Worm (Caenorhabditis elegans): Measurements from ENCODE around the gene sri-70.

The sri-70 gene

ce11 chrV:17272112-17272511 lies 30.7 kb upstream of the sri-70 start:
- no peak for TF ChIP-seq aly-1 (tag; optimal IDR thresholded peaks at IDR 0.05)
- no peak for TF ChIP-seq sea-1 (GFP tag; conservative IDR thresholded peaks at IDR 0.05)
- no peak for TF ChIP-seq pes-1 (GFP tag; IDR thresholded peaks at IDR 0.05)
- no peak for TF ChIP-seq ets-7 (tag; optimal IDR thresholded peaks at IDR 0.05)
- TF ChIP-seq hnd-1 (tag; optimal IDR thresholded peaks at IDR 0.05) = no peak
- no peak for TF ChIP-seq tbx-11 (GFP tag; IDR thresholded peaks at IDR 0.05)
- TF ChIP-seq flt-1 (GFP tag; IDR thresholded peaks at IDR 0.05) = no peak
- no peak for TF ChIP-seq tbx-37 (GFP tag; conservative IDR thresholded peaks at IDR 0.05)
- no peak for TF ChIP-seq tra-4 (tag; optimal IDR thresholded peaks at IDR 0.05)
- TF ChIP-seq scrt-1 (GFP tag; IDR thresholded peaks at IDR 0.05) = no peak
- TF ChIP-seq hmg-4 (GFP tag; optimal IDR thresholded peaks at IDR 0.05) = no peak
- TF ChIP-seq hmbx-1 (tag; optimal IDR thresholded peaks at IDR 0.05) = no peak
- TF ChIP-seq ceh-36 (tag; optimal IDR thresholded peaks at IDR 0.05) = no peak
- no peak for TF ChIP-seq B0310.2 (tag; optimal IDR thresholded peaks at IDR 0.05)
- TF ChIP-seq F13C5.2 (tag; optimal IDR thresholded peaks at IDR 0.05) = no peak
- TF ChIP-seq ceh-13 (GFP tag; optimal IDR thresholded peaks at IDR 0.05) = no peak
- no peak for TF ChIP-seq ama-1 (optimal IDR thresholded peaks at IDR 0.05)

DNA sequence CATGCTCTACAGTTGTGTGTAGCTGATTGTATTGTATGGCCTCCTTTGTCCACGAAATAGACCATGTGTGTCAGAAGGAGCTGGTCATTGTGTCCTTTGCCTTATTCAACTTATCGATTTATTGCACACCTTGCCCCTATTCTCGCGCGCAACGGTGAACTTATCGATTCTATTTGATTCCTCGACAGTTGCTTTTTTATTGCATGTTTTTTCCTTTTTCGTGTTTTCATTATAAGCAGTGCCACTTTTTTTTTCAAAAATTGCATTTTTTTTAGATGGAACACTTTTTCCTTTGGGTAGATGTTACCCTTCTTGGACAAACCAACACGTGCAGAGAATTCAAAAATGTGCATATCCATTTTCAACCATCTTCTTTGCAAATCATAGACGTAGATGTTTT lies 29.6 kb upstream of the sri-70 start, which contains the start of gene K10G4.10:
Gene K10G4.10 (plus strand): TSS at position 301 of the 400 bp plus-strand sequence.
- TF ChIP-seq sea-1 (GFP tag; conservative IDR thresholded peaks at IDR 0.05) (no peak), hmbx-1 (tag; optimal IDR thresholded peaks at IDR 0.05) (no peak), pes-1 (GFP tag; IDR thresholded peaks at IDR 0.05) (no peak), flt-1 (GFP tag; IDR thresholded peaks at IDR 0.05) (no peak), hmg-4 (GFP tag; optimal IDR thresholded peaks at IDR 0.05) (no peak)

- no peak for TF ChIP-seq F13C5.2 (tag; optimal IDR thresholded peaks at IDR 0.05)
- TF ChIP-seq tbx-37 (GFP tag; conservative IDR thresholded peaks at IDR 0.05) = no peak
- TF ChIP-seq ets-7 (tag; optimal IDR thresholded peaks at IDR 0.05) = no peak
- no peak for TF ChIP-seq tra-4 (tag; optimal IDR thresholded peaks at IDR 0.05)
- TF ChIP-seq hmg-4 (GFP tag; optimal IDR thresholded peaks at IDR 0.05) = no peak
- TF ChIP-seq tbx-11 (GFP tag; IDR thresholded peaks at IDR 0.05) = no peak
- no peak for TF ChIP-seq flt-1 (GFP tag; IDR thresholded peaks at IDR 0.05)
- no peak for TF ChIP-seq hnd-1 (tag; optimal IDR thresholded peaks at IDR 0.05)
- no peak for TF ChIP-seq pes-1 (GFP tag; IDR thresholded peaks at IDR 0.05)
- no peak for TF ChIP-seq B0310.2 (tag; optimal IDR thresholded peaks at IDR 0.05)
- no peak for TF ChIP-seq ceh-13 (GFP tag; optimal IDR thresholded peaks at IDR 0.05)
- no peak for TF ChIP-seq sea-1 (GFP tag; conservative IDR thresholded peaks at IDR 0.05)
- TF ChIP-seq ama-1 (optimal IDR thresholded peaks at IDR 0.05) = no peak
- no peak for TF ChIP-seq scrt-1 (GFP tag; IDR thresholded peaks at IDR 0.05)
- TF ChIP-seq ceh-36 (tag; optimal IDR thresholded peaks at IDR 0.05) = no peak
- no peak for TF ChIP-seq hmbx-1 (tag; optimal IDR thresholded peaks at IDR 0.05)
- no peak for TF ChIP-seq aly-1 (tag; optimal IDR thresholded peaks at IDR 0.05)
Observed at ce11 chrV:17284159-17284558, 18.7 kb upstream of the sri-70 start.

DNA sequence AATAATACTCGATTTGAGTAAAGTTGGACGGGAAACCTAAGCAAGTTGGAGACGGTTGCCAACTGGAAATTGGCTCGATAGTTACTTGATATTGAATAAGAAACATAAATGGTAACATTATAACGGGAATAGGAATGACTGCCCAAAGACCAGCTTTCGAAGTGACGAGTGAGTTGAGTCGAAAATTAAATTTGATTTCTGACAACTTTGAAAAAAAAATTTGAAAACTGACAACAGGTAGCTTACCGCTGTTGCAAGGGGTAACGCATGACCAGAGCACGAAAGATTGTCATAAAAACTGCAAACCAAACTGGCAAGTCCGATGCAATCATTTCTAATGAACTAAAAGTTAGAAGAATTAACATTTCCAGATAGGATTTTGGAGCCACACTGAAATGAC lies 10.1 kb upstream of the sri-70 start:
- no peak for TF ChIP-seq tbx-11 (GFP tag; IDR thresholded peaks at IDR 0.05)
- TF ChIP-seq aly-1 (tag; optimal IDR thresholded peaks at IDR 0.05) = no peak
- TF ChIP-seq ceh-13 (GFP tag; optimal IDR thresholded peaks at IDR 0.05) = no peak
- no peak for TF ChIP-seq flt-1 (GFP tag; IDR thresholded peaks at IDR 0.05)
- no peak for TF ChIP-seq ets-7 (tag; optimal IDR thresholded peaks at IDR 0.05)
- no peak for TF ChIP-seq ceh-36 (tag; optimal IDR thresholded peaks at IDR 0.05)
- no peak for TF ChIP-seq hmbx-1 (tag; optimal IDR thresholded peaks at IDR 0.05)

DNA sequence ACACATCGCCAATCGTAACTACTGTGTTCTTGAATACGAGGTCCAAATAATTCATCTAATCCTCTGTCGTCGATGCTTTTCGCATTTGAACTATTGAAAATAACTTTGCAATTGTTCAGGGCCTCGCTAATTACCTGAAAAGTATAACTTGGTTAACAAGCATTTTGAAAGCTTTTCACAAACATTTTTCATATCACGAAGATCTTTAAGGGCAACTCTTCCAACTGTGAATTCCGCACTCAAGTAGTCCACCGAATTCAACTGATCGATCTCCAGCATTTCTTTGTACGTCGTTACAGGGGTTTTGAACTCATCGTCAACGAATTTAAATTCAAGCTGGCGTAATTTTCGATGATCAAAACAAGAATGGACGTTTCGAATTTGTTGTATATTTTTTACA lies 6.4 kb upstream of the sri-70 start:
- TF ChIP-seq ets-7 (tag; optimal IDR thresholded peaks at IDR 0.05) = no peak
- no peak for TF ChIP-seq ceh-13 (GFP tag; optimal IDR thresholded peaks at IDR 0.05)
- no peak for TF ChIP-seq B0310.2 (tag; optimal IDR thresholded peaks at IDR 0.05)
- TF ChIP-seq ama-1 (optimal IDR thresholded peaks at IDR 0.05) = no peak
- no peak for TF ChIP-seq aly-1 (tag; optimal IDR thresholded peaks at IDR 0.05)
- TF ChIP-seq tra-4 (tag; optimal IDR thresholded peaks at IDR 0.05) = no peak
- TF ChIP-seq tbx-11 (GFP tag; IDR thresholded peaks at IDR 0.05) = no peak
- TF ChIP-seq ceh-36 (tag; optimal IDR thresholded peaks at IDR 0.05) = no peak
- no peak for TF ChIP-seq F13C5.2 (tag; optimal IDR thresholded peaks at IDR 0.05)
- TF ChIP-seq tbx-37 (GFP tag; conservative IDR thresholded peaks at IDR 0.05) = no peak
- TF ChIP-seq hmbx-1 (tag; optimal IDR thresholded peaks at IDR 0.05) = no peak
- no peak for TF ChIP-seq scrt-1 (GFP tag; IDR thresholded peaks at IDR 0.05)
- no peak for TF ChIP-seq sea-1 (GFP tag; conservative IDR thresholded peaks at IDR 0.05)

DNA sequence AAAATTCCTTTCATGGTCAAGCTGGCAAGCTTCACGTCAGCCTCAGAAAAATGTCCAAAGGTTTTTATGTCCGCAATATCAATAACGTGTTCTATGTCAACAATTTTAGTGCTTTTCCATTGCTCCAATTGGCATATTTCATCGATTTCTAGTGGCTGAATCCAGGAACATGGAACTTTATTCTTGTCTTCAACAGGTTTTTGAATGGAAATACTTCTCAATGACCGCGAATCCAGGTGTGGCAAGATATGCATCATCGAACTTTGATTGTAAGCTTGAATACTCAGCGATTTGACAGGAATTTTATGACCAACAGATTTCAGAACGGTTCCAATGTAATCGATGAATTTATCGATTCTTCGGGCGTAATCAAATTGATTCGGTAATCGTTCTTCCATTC lies 4.2 kb upstream of the sri-70 start:
- no peak for TF ChIP-seq B0310.2 (tag; optimal IDR thresholded peaks at IDR 0.05)
- no peak for TF ChIP-seq ets-7 (tag; optimal IDR thresholded peaks at IDR 0.05)
- TF ChIP-seq ama-1 (optimal IDR thresholded peaks at IDR 0.05) = no peak
- TF ChIP-seq ceh-36 (tag; optimal IDR thresholded peaks at IDR 0.05) = no peak
- no peak for TF ChIP-seq hmg-4 (GFP tag; optimal IDR thresholded peaks at IDR 0.05)
- TF ChIP-seq tra-4 (tag; optimal IDR thresholded peaks at IDR 0.05) = no peak
- TF ChIP-seq tbx-37 (GFP tag; conservative IDR thresholded peaks at IDR 0.05) = no peak
- TF ChIP-seq ceh-13 (GFP tag; optimal IDR thresholded peaks at IDR 0.05) = no peak
- TF ChIP-seq scrt-1 (GFP tag; IDR thresholded peaks at IDR 0.05) = no peak
- TF ChIP-seq pes-1 (GFP tag; IDR thresholded peaks at IDR 0.05) = no peak
- no peak for TF ChIP-seq hmbx-1 (tag; optimal IDR thresholded peaks at IDR 0.05)
- no peak for TF ChIP-seq sea-1 (GFP tag; conservative IDR thresholded peaks at IDR 0.05)
- no peak for TF ChIP-seq flt-1 (GFP tag; IDR thresholded peaks at IDR 0.05)
- TF ChIP-seq hnd-1 (tag; optimal IDR thresholded peaks at IDR 0.05) = no peak
- TF ChIP-seq tbx-11 (GFP tag; IDR thresholded peaks at IDR 0.05) = no peak
- no peak for TF ChIP-seq aly-1 (tag; optimal IDR thresholded peaks at IDR 0.05)

- TF ChIP-seq scrt-1 (GFP tag; IDR thresholded peaks at IDR 0.05) (no peak), sea-1 (GFP tag; conservative IDR thresholded peaks at IDR 0.05) (no peak), ets-7 (tag; optimal IDR thresholded peaks at IDR 0.05) (no peak), aly-1 (tag; optimal IDR thresholded peaks at IDR 0.05) (no peak), pes-1 (GFP tag; IDR thresholded peaks at IDR 0.05) (no peak), ceh-36 (tag; optimal IDR thresholded peaks at IDR 0.05) (no peak), flt-1 (GFP tag; IDR thresholded peaks at IDR 0.05) (no peak), B0310.2 (tag; optimal IDR thresholded peaks at IDR 0.05) (no peak), tra-4 (tag; optimal IDR thresholded peaks at IDR 0.05) (no peak), tbx-37 (GFP tag; conservative IDR thresholded peaks at IDR 0.05) (no peak), hmbx-1 (tag; optimal IDR thresholded peaks at IDR 0.05) (no peak), F13C5.2 (tag; optimal IDR thresholded peaks at IDR 0.05) (no peak)
Observed at ce11 chrV:17301375-17301774, 1.5 kb upstream of the sri-70 start, which contains the start of gene K10G4.5. Gene K10G4.5, minus strand, starts transcription at chrV:17301475.
